Worm (Caenorhabditis elegans) whole organism, L1 larva: ENCODE results near the gene C15B12.3.

Experiments used
- C04F5.9 ChIP-seq: sonication (generic microtip); optimal IDR thresholded peaks from 2 replicates; lab custom pipeline; 2016; ENCODE audit warnings: missing genetic modification characterization, missing compliant biosample characterization
- C16A3.4 ChIP-seq: fragments of 150-350 bp; optimal IDR thresholded peaks from 2 replicates; lab custom pipeline; 2014; ENCODE audit warnings: missing biosample characterization, missing genetic modification characterization
- C34B4.2 ChIP-seq: sonication (generic microtip); optimal IDR thresholded peaks from 2 replicates; lab custom pipeline; 2017; ENCODE audit warnings: mild to moderate bottlenecking, missing genetic modification characterization, missing compliant biosample characterization
- aha-1 ChIP-seq: fragments of 150-350 bp; optimal IDR thresholded peaks from 2 replicates; lab custom pipeline; 2014; ENCODE audit warnings: missing biosample characterization, missing genetic modification characterization
- alr-1 ChIP-seq: fragments of 200-800 bp; sonication (Bioruptor generic); optimal IDR thresholded peaks from 2 replicates; lab custom pipeline; 2018; ENCODE audit warnings: borderline replicate concordance, mild to moderate bottlenecking, missing genetic modification characterization, missing compliant biosample characterization
- aly-2 ChIP-seq: fragments of 150-350 bp; optimal IDR thresholded peaks from 2 replicates; lab custom pipeline; 2014; ENCODE audit warnings: missing biosample characterization, missing genetic modification characterization
- ama-1 ChIP-seq: fragments of 150-350 bp; optimal IDR thresholded peaks from 2 replicates; lab custom pipeline; 2014
- blmp-1 ChIP-seq: fragments of 150-350 bp; optimal IDR thresholded peaks from 2 replicates; lab custom pipeline; 2014; ENCODE audit warnings: missing biosample characterization, missing genetic modification characterization
- ceh-63 ChIP-seq: fragments of 200-800 bp; sonication (Bioruptor generic); optimal IDR thresholded peaks from 2 replicates; lab custom pipeline; 2018; ENCODE audit warnings: mild to moderate bottlenecking, missing genetic modification characterization, missing compliant biosample characterization
- ceh-88 ChIP-seq: fragments of 200-800 bp; sonication (Bioruptor generic); IDR thresholded peaks from 2 replicates; pipeline ENCODE4 v1.3.6; 2022; ENCODE audit warnings: missing genetic modification characterization, missing compliant biosample characterization
- ces-1 ChIP-seq: fragments of 150-350 bp; optimal IDR thresholded peaks from 2 replicates; lab custom pipeline; 2014; ENCODE audit warnings: missing biosample characterization, missing genetic modification reagents, missing genetic modification characterization
- dpl-1 ChIP-seq, 3 experiments: fragments of 150-350 bp in 2 of 3; sonication (generic microtip) in 1 of 3; optimal IDR thresholded peaks; 2 replicates each; lab custom pipeline; 2014 to 2017; ENCODE audit warnings: missing biosample characterization in 3 of 3, missing genetic modification characterization in 3 of 3, missing genetic modification reagents in 3 of 3
- dsc-1 ChIP-seq: sonication (generic microtip); optimal IDR thresholded peaks from 2 replicates; lab custom pipeline; 2016; ENCODE audit warnings: mild to moderate bottlenecking, missing genetic modification characterization, missing compliant biosample characterization
- efl-1 ChIP-seq, 4 experiments: fragments of 150-350 bp; optimal IDR thresholded peaks in 3 of 4; peaks in 1 of 4; 1 replicate in 1 of 4; 2 replicates in 3 of 4; lab custom pipeline; 2014; ENCODE audit warnings: missing biosample characterization in 2 of 4, missing genetic modification characterization in 2 of 4, missing genetic modification reagents in 2 of 4
- efl-3 ChIP-seq: fragments of 200-800 bp; sonication (Bioruptor generic); optimal IDR thresholded peaks from 2 replicates; lab custom pipeline; 2018; ENCODE audit warnings: mild to moderate bottlenecking, missing genetic modification characterization, missing compliant biosample characterization
- egl-27 ChIP-seq, 2 experiments: fragments of 150-350 bp in 1 of 2; sonication (generic microtip); optimal IDR thresholded peaks; 3 replicates each; lab custom pipeline; 2017 to 2018; ENCODE audit warnings: missing biosample characterization in 2 of 2, missing genetic modification characterization in 2 of 2, missing genetic modification reagents in 2 of 2
- elt-2 ChIP-seq: sonication (generic microtip); optimal IDR thresholded peaks from 2 replicates; lab custom pipeline; 2016; ENCODE audit warnings: missing genetic modification characterization, mild to moderate bottlenecking, inconsistent platforms, missing compliant biosample characterization, missing genetic modification reagents
- fkh-10 ChIP-seq: sonication (generic microtip); optimal IDR thresholded peaks from 2 replicates; lab custom pipeline; 2017; ENCODE audit warnings: missing biosample characterization, missing genetic modification reagents, missing genetic modification characterization
- fkh-4 ChIP-seq: sonication (generic microtip); optimal IDR thresholded peaks from 2 replicates; lab custom pipeline; 2016; ENCODE audit warnings: missing compliant biosample characterization, missing genetic modification characterization, borderline replicate concordance
- fkh-8 ChIP-seq: sonication (generic microtip); optimal IDR thresholded peaks from 2 replicates; lab custom pipeline; 2016; ENCODE audit warnings: mild to moderate bottlenecking, missing genetic modification characterization, missing compliant biosample characterization
- grh-1 ChIP-seq: fragments of 200-800 bp; sonication (Bioruptor generic); IDR thresholded peaks from 2 replicates; pipeline ENCODE4 v1.3.6; 2022; ENCODE audit warnings: missing genetic modification reagents, missing genetic modification characterization, missing compliant biosample characterization
- hlh-17 ChIP-seq: fragments of 200-800 bp; sonication (Bioruptor generic); optimal IDR thresholded peaks from 2 replicates; lab custom pipeline; 2018; ENCODE audit warnings: missing genetic modification characterization, mild to moderate bottlenecking, missing compliant biosample characterization, moderate library complexity, borderline replicate concordance
- hlh-4 ChIP-seq: sonication (generic microtip); optimal IDR thresholded peaks from 2 replicates; lab custom pipeline; 2016; ENCODE audit warnings: mild to moderate bottlenecking, missing genetic modification characterization, missing compliant biosample characterization
- hpl-2 ChIP-seq: fragments of 150-350 bp; optimal IDR thresholded peaks from 2 replicates; lab custom pipeline; 2014; ENCODE audit warnings: missing biosample characterization, missing genetic modification reagents, missing genetic modification characterization
- jun-1 ChIP-seq: fragments of 150-350 bp; optimal IDR thresholded peaks from 2 replicates; lab custom pipeline; 2014; ENCODE audit warnings: missing biosample characterization, missing genetic modification reagents, missing genetic modification characterization
- lin-13 ChIP-seq: fragments of 150-350 bp; optimal IDR thresholded peaks from 2 replicates; lab custom pipeline; 2014; ENCODE audit warnings: missing biosample characterization, missing genetic modification reagents, missing genetic modification characterization
- lin-35 ChIP-seq, 2 experiments: fragments of 150-350 bp; optimal IDR thresholded peaks; 2 replicates each; lab custom pipeline; 2014; ENCODE audit warnings: missing biosample characterization in 2 of 2, missing genetic modification characterization in 2 of 2, missing genetic modification reagents in 2 of 2
- lin-39 ChIP-seq: fragments of 150-350 bp; optimal IDR thresholded peaks from 2 replicates; lab custom pipeline; 2014; ENCODE audit warnings: missing biosample characterization, missing genetic modification reagents, missing genetic modification characterization
- lir-3 ChIP-seq: sonication (generic microtip); optimal IDR thresholded peaks from 2 replicates; lab custom pipeline; 2016; ENCODE audit warnings: mild to moderate bottlenecking, missing genetic modification characterization, moderate library complexity, missing compliant biosample characterization; ENCODE audit not compliant: poor library complexity
- lsy-2 ChIP-seq, 2 experiments: fragments of 150-350 bp; optimal IDR thresholded peaks; 2 replicates each; lab custom pipeline; 2014; ENCODE audit warnings: missing biosample characterization in 2 of 2, missing genetic modification characterization in 2 of 2
- mdl-1 ChIP-seq, 2 experiments: fragments of 150-350 bp; optimal IDR thresholded peaks; 2 replicates each; lab custom pipeline; 2014 to 2017; ENCODE audit warnings: missing biosample characterization in 2 of 2, missing genetic modification characterization in 2 of 2, inconsistent platforms in 1 of 2
- mef-2 ChIP-seq: fragments of 150-350 bp; optimal IDR thresholded peaks from 2 replicates; lab custom pipeline; 2014; ENCODE audit warnings: missing biosample characterization, missing genetic modification characterization
- nhr-47 ChIP-seq: sonication (generic microtip); optimal IDR thresholded peaks from 2 replicates; lab custom pipeline; 2016; ENCODE audit warnings: mild to moderate bottlenecking, missing genetic modification characterization, moderate library complexity, missing compliant biosample characterization
- nhr-77 ChIP-seq: fragments of 150-350 bp; optimal IDR thresholded peaks from 2 replicates; lab custom pipeline; 2014; ENCODE audit warnings: missing biosample characterization, missing genetic modification characterization
- pax-3 ChIP-seq: fragments of 200-800 bp; sonication (Bioruptor generic); optimal IDR thresholded peaks from 2 replicates; lab custom pipeline; 2018; ENCODE audit warnings: mild to moderate bottlenecking, missing genetic modification characterization, moderate library complexity, missing compliant biosample characterization
- rnt-1 ChIP-seq: sonication (generic microtip); optimal IDR thresholded peaks from 2 replicates; lab custom pipeline; 2016; ENCODE audit warnings: mild to moderate bottlenecking, missing genetic modification characterization, moderate library complexity, missing compliant biosample characterization
- sptf-1 ChIP-seq: fragments of 150-350 bp; optimal IDR thresholded peaks from 2 replicates; lab custom pipeline; 2014; ENCODE audit warnings: missing biosample characterization, missing genetic modification characterization
- sup-37 ChIP-seq: fragments of 200-800 bp; sonication (Bioruptor generic); optimal IDR thresholded peaks from 2 replicates; lab custom pipeline; 2018; ENCODE audit warnings: mild to moderate bottlenecking, missing genetic modification characterization, missing compliant biosample characterization
- swsn-7 ChIP-seq: sonication (generic microtip); optimal IDR thresholded peaks from 2 replicates; lab custom pipeline; 2016; ENCODE audit warnings: missing genetic modification characterization, missing compliant biosample characterization
- unc-130 ChIP-seq: fragments of 150-350 bp; optimal IDR thresholded peaks from 2 replicates; lab custom pipeline; 2017; ENCODE audit warnings: missing biosample characterization, missing genetic modification characterization, inconsistent platforms
- unc-30 ChIP-seq: sonication (generic microtip); optimal IDR thresholded peaks from 2 replicates; lab custom pipeline; 2017; ENCODE audit warnings: missing biosample characterization, missing genetic modification characterization
- unc-62 ChIP-seq: fragments of 150-350 bp; optimal IDR thresholded peaks from 2 replicates; lab custom pipeline; 2014; ENCODE audit warnings: missing biosample characterization, missing genetic modification reagents, missing genetic modification characterization
- unc-86 ChIP-seq: sonication (generic microtip); optimal IDR thresholded peaks from 2 replicates; lab custom pipeline; 2016; ENCODE audit warnings: missing genetic modification characterization, missing compliant biosample characterization
- vab-15 ChIP-seq: sonication (generic microtip); optimal IDR thresholded peaks from 2 replicates; lab custom pipeline; 2017; ENCODE audit warnings: missing genotype, mild to moderate bottlenecking, missing genetic modification characterization, missing compliant biosample characterization
- zag-1 ChIP-seq: fragments of 150-350 bp; optimal IDR thresholded peaks from 2 replicates; lab custom pipeline; 2014; ENCODE audit warnings: missing biosample characterization, missing genetic modification characterization
- zip-4 ChIP-seq: fragments of 200-800 bp; sonication (Bioruptor generic); optimal IDR thresholded peaks from 2 replicates; lab custom pipeline; 2018; ENCODE audit warnings: mild to moderate bottlenecking, missing genetic modification characterization, moderate library complexity, missing compliant biosample characterization
- ztf-11 ChIP-seq, 2 experiments: sonication (generic microtip); optimal IDR thresholded peaks; 2 replicates each; lab custom pipeline; 2016 to 2017; ENCODE audit warnings: missing genetic modification characterization in 2 of 2, missing biosample characterization in 1 of 2, missing compliant biosample characterization in 1 of 2

C15B12.3 gene

DNA sequence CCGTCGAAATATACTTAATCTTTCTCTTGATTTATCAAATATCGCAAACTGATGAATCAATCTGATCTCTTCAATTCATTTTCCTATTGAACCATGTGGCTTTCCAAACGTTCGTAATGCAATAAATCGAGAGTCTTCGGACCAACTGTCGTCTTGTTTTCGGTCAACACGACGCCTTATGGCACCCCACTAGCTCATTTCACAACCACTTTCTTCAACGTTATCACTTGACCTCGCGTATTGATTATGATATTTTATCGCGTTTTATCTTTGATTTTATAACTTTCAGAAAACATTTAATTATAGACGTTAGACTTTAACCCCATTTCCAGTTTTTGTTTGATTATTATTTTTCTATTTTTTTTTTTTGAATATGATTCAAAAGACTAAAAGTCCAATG, 42.5 kb upstream of the C15B12.3 start (continued):
- TF ChIP-seq ceh-88 (GFP tag; lab: Robert Waterston, UW) (no peak), zip-4 (no peak), dpl-1 (GFP tag; optimal IDR thresholded peaks at IDR 0.05; lab: Kevin White, UChicago) (no peak), efl-1 (optimal IDR thresholded peaks at IDR 0.05; lab: Kevin White, UChicago) (no peak), efl-1 (GFP tag; optimal IDR thresholded peaks at IDR 0.05 in 1 of 2; lab: Kevin White, UChicago) (no peak), egl-27 (tag; optimal IDR thresholded peaks at IDR 0.05; lab: Kevin White, UChicago) (no peak), swsn-7 (tag; lab: Kevin White, UChicago) (no peak), fkh-8 (tag; lab: Kevin White, UChicago) (no peak), grh-1 (no peak), jun-1 (tag; lab: Kevin White, UChicago) (no peak), ama-1 (lab: Kevin White, UChicago) (no peak), lin-35 (GFP tag; optimal IDR thresholded peaks at IDR 0.05; lab: Kevin White, UChicago) (no peak), unc-130 (peak; percentile 66), unc-86 (no peak), hpl-2 (no peak), fkh-10 (GFP tag; lab: Kevin White, UChicago) (no peak), lsy-2 (tag; optimal IDR thresholded peaks at IDR 0.05; lab: Kevin White, UChicago) (peak in 1 of 2 experiments; percentile 14), hlh-17 (GFP tag; lab: Kevin White, UChicago) (no peak), aly-2 (tag; lab: Kevin White, UChicago) (no peak), elt-2 (tag; lab: Kevin White, UChicago) (no peak), lin-39 (tag; lab: Kevin White, UChicago) (no peak), aha-1 (tag; lab: Kevin White, UChicago) (no peak), ces-1 (GFP tag; lab: Kevin White, UChicago) (no peak), lin-13 (GFP tag; lab: Kevin White, UChicago) (no peak), sup-37 (no peak), C04F5.9 (tag; lab: Kevin White, UChicago) (no peak), nhr-47 (tag; lab: Kevin White, UChicago) (no peak), hlh-4 (tag; lab: Kevin White, UChicago) (no peak), C16A3.4 (tag; lab: Kevin White, UChicago) (no peak), unc-62 (no peak)

DNA sequence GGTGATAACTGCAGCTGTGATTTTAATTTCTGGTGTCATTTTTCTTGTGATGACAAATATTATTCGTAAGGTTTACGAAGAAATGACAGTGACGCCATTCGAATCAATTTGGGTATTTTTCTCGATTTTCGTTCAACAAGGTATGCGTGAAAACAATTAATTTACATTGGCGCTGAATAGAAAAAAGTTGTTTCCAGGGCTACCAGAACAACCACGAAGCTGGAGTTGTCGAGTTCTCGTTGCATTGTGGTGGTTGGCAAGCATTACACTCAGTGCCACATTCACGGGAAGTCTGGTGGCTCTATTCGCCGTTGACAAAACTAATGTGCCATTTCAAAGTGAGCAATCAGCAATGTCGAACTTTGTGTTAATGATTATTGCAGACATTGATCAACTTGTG, 40.4 kb upstream of the C15B12.3 start:
- no peak for TF ChIP-seq nhr-77 (tag; lab: Kevin White, UChicago)
- TF ChIP-seq rnt-1 (tag; lab: Kevin White, UChicago): peak; percentile 0
- no peak for TF ChIP-seq mdl-1 (tag; optimal IDR thresholded peaks at IDR 0.05; lab: Kevin White, UChicago)
- no peak for TF ChIP-seq blmp-1 (tag; lab: Kevin White, UChicago)
- TF ChIP-seq unc-30 (tag; lab: Kevin White, UChicago): no peak
- no peak for TF ChIP-seq ztf-11 (tag; optimal IDR thresholded peaks at IDR 0.05; lab: Kevin White, UChicago)

DNA sequence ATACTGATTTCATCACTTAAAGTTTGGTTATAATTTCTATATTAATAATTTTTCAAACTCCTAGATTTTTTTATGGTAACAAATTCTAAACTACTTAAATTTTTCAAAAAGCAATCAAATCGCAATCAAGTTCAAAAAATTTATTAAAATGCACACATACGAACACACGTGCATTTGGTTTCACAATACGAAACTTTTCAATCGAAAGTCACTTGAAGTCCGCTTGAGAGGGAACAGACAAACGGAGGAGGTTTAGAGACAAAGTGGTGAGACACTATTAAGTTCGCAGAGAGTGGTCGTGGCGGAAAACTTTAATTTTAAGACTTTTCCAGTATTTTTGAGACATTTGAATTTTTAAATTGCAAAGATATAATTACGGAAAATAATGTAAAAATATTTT, 38.3 kb upstream of the C15B12.3 start, which contains the start of gene glr-8:
TSS of gene glr-8 (plus strand) at position 319 of the 400 bp plus-strand sequence.
- TF ChIP-seq efl-1 (optimal IDR thresholded peaks at IDR 0.05; lab: Kevin White, UChicago) (no peak), efl-1 (GFP tag; optimal IDR thresholded peaks at IDR 0.05 in 1 of 2; lab: Kevin White, UChicago) (peak in 1 of 2 experiments; percentile 48), hpl-2 (no peak), blmp-1 (tag; lab: Kevin White, UChicago) (peak; percentile 65)
- TF ChIP-seq, all 84 proteins: peak for 2

DNA sequence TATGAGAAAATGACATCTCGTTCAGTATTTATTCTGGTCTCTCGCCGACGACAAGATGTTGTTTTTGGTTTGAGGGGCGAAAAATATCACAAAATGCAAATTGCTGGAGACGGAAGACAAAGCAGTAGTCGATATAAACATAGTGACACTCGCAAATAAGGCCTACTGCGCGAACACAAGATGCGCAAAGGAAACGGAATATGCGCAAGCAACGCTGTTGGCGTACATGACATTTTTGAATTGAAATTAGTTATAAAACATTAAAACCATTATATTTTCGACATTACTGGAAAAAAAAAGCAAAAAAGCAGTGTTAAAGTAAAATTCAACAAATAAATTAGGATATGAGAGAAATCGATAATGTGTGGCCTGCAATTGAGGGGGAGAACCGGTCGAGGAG, 37.6 kb upstream of the C15B12.3 start, which contains the start of gene cdf-1:
TSS of gene cdf-1 (minus strand) at position 136 of the 400 bp plus-strand sequence.
- TF ChIP-seq unc-86: no peak
- no peak for TF ChIP-seq C34B4.2 (tag; lab: Kevin White, UChicago)
- no peak for TF ChIP-seq dsc-1 (tag; lab: Kevin White, UChicago)
- no peak for TF ChIP-seq fkh-4 (tag; lab: Kevin White, UChicago)
- TF ChIP-seq lsy-2 (tag; optimal IDR thresholded peaks at IDR 0.05; lab: Kevin White, UChicago): peak; percentile 14 to 51
- no peak for TF ChIP-seq mef-2 (tag; lab: Kevin White, UChicago)
- TF ChIP-seq zag-1 (tag; lab: Kevin White, UChicago): no peak
- TF ChIP-seq fkh-10 (GFP tag; lab: Kevin White, UChicago): no peak
- no peak for TF ChIP-seq pax-3 (tag; lab: Kevin White, UChicago)
- peak in 2 of 3 experiments; percentile 33 to 49 for TF ChIP-seq dpl-1 (GFP tag; optimal IDR thresholded peaks at IDR 0.05; lab: Kevin White, UChicago)
- no peak for TF ChIP-seq unc-62
- no peak for TF ChIP-seq alr-1 (tag; lab: Kevin White, UChicago)
- TF ChIP-seq efl-3 (GFP tag; lab: Kevin White, UChicago): no peak
- TF ChIP-seq C04F5.9 (tag; lab: Kevin White, UChicago): no peak
- TF ChIP-seq ceh-63: no peak
- TF ChIP-seq sptf-1: no peak
- TF ChIP-seq vab-15: no peak
- TF ChIP-seq lir-3 (tag; lab: Kevin White, UChicago): no peak
